Worm (Caenorhabditis elegans) whole organism, midembryonic: Measurements from ENCODE around the gene C25H3.3.

Experiments used
- cog-1 ChIP-seq: sonication (generic microtip); optimal IDR thresholded peaks from 2 replicates; lab custom pipeline; 2016; ENCODE audit warnings: missing genetic modification characterization, missing compliant biosample characterization
- flt-1 ChIP-seq: fragments of 200-800 bp; sonication (Bioruptor generic); IDR thresholded peaks from 2 replicates; pipeline ENCODE4 v1.3.6; 2022; ENCODE audit warnings: missing genetic modification characterization, missing compliant biosample characterization
- ref-1 ChIP-seq: fragments of 200-800 bp; sonication (Bioruptor generic); conservative IDR thresholded peaks from 2 replicates; pipeline ENCODE4 v1.3.6; 2022; ENCODE audit warnings: missing genetic modification reagents, missing genetic modification characterization, missing compliant biosample characterization
- tab-1 ChIP-seq: fragments of 200-800 bp; sonication (Bioruptor generic); IDR thresholded peaks from 2 replicates; pipeline ENCODE4 v1.3.6; 2022; ENCODE audit warnings: missing genetic modification characterization, missing compliant biosample characterization
- ztf-23 ChIP-seq: fragments of 200-800 bp; sonication (Bioruptor generic); IDR thresholded peaks from 2 replicates; pipeline ENCODE4 v1.3.6; 2022; ENCODE audit warnings: missing genetic modification reagents, missing genetic modification characterization, missing compliant biosample characterization

DNA sequence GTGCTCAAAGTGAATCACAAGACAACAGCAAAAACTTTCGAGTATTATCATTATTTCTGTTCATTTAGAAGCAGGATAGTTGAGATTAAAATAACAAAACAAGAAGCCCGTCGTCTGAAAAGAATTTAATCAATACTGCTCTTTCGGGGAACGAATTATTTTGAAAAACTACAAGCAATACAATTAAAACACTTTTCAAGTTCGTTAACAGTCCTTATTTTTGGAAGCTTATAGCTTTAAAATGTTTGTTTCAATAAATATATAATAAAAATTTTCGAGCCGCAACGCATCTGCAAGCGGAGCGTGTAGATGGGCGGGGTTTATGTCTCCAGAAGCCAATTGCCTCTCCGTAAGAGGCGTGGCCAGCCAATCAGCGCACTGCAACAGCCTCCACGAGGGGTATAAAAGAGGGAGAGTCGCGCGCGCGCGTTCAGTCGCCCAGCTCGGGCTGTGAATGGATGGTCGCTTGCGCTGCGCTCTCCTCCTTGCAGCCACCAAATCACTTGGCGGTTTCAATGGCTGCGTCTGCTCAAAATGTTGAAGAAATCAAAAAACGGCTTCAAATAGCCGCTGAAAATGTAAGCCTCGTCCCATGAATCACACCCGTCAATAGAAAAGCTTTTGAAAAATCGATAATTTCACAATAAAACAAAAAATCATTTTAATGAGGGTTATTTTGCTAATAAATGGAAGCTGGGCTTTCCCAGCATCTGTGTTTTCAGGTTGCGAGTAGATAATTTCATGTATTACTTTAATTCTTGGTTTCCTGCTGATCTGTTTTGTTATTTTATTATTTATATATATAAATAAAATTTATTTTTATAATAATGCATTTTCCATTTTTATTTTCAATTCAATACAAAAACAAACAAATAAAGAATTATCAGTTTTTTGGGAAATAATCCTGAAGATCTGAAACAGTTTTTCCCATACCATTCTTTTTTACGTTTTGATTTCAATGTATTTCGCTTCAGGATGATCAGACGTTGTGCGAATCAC lies 33.0 kb upstream of the C25H3.3 start, which contains the start of the genes ift-43 and mdt-26:
- peak; percentile 18 for TF ChIP-seq cog-1
- peak; percentile 86 for TF ChIP-seq flt-1 (GFP tag; lab: Robert Waterston, UW)
- peak; percentile 76 for TF ChIP-seq tab-1 (GFP tag; lab: Robert Waterston, UW)
- TF ChIP-seq ztf-23 (GFP tag; lab: Robert Waterston, UW): peak; percentile 80
- 0 out of 2 replicates have a peak, but pooled peaks have one; percentile 7 for TF ChIP-seq ref-1
